Worm (Caenorhabditis elegans) whole organism, mixed stage, embryonic: ENCODE results near the gene F35C11.4.

Experiments used
- M03D4.4 ChIP-seq: sonication (generic microtip); optimal IDR thresholded peaks from 2 replicates; lab custom pipeline; 2017; ENCODE audit warnings: mild to moderate bottlenecking, missing genetic modification characterization, missing compliant biosample characterization
- bed-3 ChIP-seq: fragments of 200-800 bp; sonication (Bioruptor generic); optimal IDR thresholded peaks from 3 replicates; lab custom pipeline; 2018; ENCODE audit warnings: mild to moderate bottlenecking, missing genetic modification characterization, moderate library complexity, missing compliant biosample characterization
- blmp-1 ChIP-seq: fragments of 150-350 bp; optimal IDR thresholded peaks from 2 replicates; lab custom pipeline; 2014; ENCODE audit warnings: missing biosample characterization, missing genetic modification characterization
- ceh-43 ChIP-seq: fragments of 200-800 bp; sonication (Bioruptor generic); optimal IDR thresholded peaks from 2 replicates; lab custom pipeline; 2018; ENCODE audit warnings: mild to moderate bottlenecking, missing genetic modification characterization, moderate library complexity, missing compliant biosample characterization
- ceh-83 ChIP-seq: fragments of 200-800 bp; sonication (Bioruptor generic); optimal IDR thresholded peaks from 2 replicates; lab custom pipeline; 2018; ENCODE audit warnings: mild to moderate bottlenecking, missing genetic modification characterization, missing compliant biosample characterization
- ces-1 ChIP-seq: fragments of 150-350 bp; optimal IDR thresholded peaks from 2 replicates; lab custom pipeline; 2014; ENCODE audit warnings: missing biosample characterization, missing genetic modification reagents, missing genetic modification characterization
- cnd-1 ChIP-seq: fragments of 200-800 bp; sonication (Bioruptor generic); optimal IDR thresholded peaks from 2 replicates; lab custom pipeline; 2018; ENCODE audit warnings: mild to moderate bottlenecking, missing genetic modification characterization, missing compliant biosample characterization
- drap-1 ChIP-seq: fragments of 200-800 bp; sonication (Bioruptor generic); optimal IDR thresholded peaks from 3 replicates; lab custom pipeline; 2018; ENCODE audit warnings: mild to moderate bottlenecking, missing genetic modification characterization, missing compliant biosample characterization
- elt-1 ChIP-seq: sonication (generic microtip); optimal IDR thresholded peaks from 2 replicates; lab custom pipeline; 2017; ENCODE audit warnings: missing genetic modification characterization, mild to moderate bottlenecking, missing compliant biosample characterization, antibody characterized with exemption, moderate library complexity, borderline replicate concordance; ENCODE audit not compliant: insufficient read depth
- elt-3 ChIP-seq: fragments of 150-350 bp; optimal IDR thresholded peaks from 2 replicates; lab custom pipeline; 2014; ENCODE audit warnings: missing biosample characterization, missing genetic modification characterization
- flh-1 ChIP-seq: fragments of 200-800 bp; sonication (Bioruptor generic); optimal IDR thresholded peaks from 2 replicates; lab custom pipeline; 2018; ENCODE audit warnings: mild to moderate bottlenecking, missing genetic modification characterization, moderate library complexity, missing compliant biosample characterization
- ham-2 ChIP-seq: fragments of 200-800 bp; sonication (Bioruptor generic); optimal IDR thresholded peaks from 2 replicates; lab custom pipeline; 2018; ENCODE audit warnings: mild to moderate bottlenecking, missing genetic modification characterization, missing compliant biosample characterization
- hlh-1 ChIP-seq: fragments of 150-350 bp; optimal IDR thresholded peaks from 2 replicates; lab custom pipeline; 2014; ENCODE audit warnings: missing biosample characterization, missing genetic modification reagents, missing genetic modification characterization
- lin-13 ChIP-seq: fragments of 150-350 bp; optimal IDR thresholded peaks from 2 replicates; lab custom pipeline; 2014; ENCODE audit warnings: missing biosample characterization, missing genetic modification characterization
- lsy-2 ChIP-seq: fragments of 150-350 bp; optimal IDR thresholded peaks from 2 replicates; lab custom pipeline; 2014; ENCODE audit warnings: missing biosample characterization, missing genetic modification characterization
- mep-1 ChIP-seq: fragments of 150-350 bp; optimal IDR thresholded peaks from 2 replicates; lab custom pipeline; 2017; ENCODE audit warnings: missing biosample characterization, missing genetic modification reagents, missing genetic modification characterization, inconsistent platforms
- mls-2 ChIP-seq: sonication (generic microtip); optimal IDR thresholded peaks from 2 replicates; lab custom pipeline; 2016; ENCODE audit warnings: mild to moderate bottlenecking, missing genetic modification characterization, moderate library complexity, missing compliant biosample characterization
- nhr-12 ChIP-seq: fragments of 150-350 bp; optimal IDR thresholded peaks from 2 replicates; lab custom pipeline; 2014; ENCODE audit warnings: missing biosample characterization, missing genetic modification characterization
- nhr-2 ChIP-seq: fragments of 150-350 bp; optimal IDR thresholded peaks from 2 replicates; lab custom pipeline; 2014; ENCODE audit warnings: missing biosample characterization, missing genetic modification characterization
- nhr-237 ChIP-seq: fragments of 150-350 bp; optimal IDR thresholded peaks from 2 replicates; lab custom pipeline; 2014; ENCODE audit warnings: missing biosample characterization, missing genetic modification characterization
- nhr-76 ChIP-seq: sonication (generic microtip); optimal IDR thresholded peaks from 2 replicates; lab custom pipeline; 2017; ENCODE audit warnings: missing biosample characterization, missing genetic modification characterization
- pha-4 ChIP-seq: fragments of 150-350 bp; optimal IDR thresholded peaks from 2 replicates; lab custom pipeline; 2018; ENCODE audit warnings: missing biosample characterization, missing genetic modification reagents, missing genetic modification characterization
- sem-2 ChIP-seq: fragments of 200-800 bp; sonication (Bioruptor generic); optimal IDR thresholded peaks from 2 replicates; lab custom pipeline; 2018; ENCODE audit warnings: mild to moderate bottlenecking, missing genetic modification characterization, missing compliant biosample characterization
- snpc-4 ChIP-seq: fragments of 150-350 bp; optimal IDR thresholded peaks from 2 replicates; lab custom pipeline; 2014; ENCODE audit warnings: missing biosample characterization, missing genetic modification characterization
- sptf-1 ChIP-seq: sonication (generic microtip); optimal IDR thresholded peaks from 2 replicates; lab custom pipeline; 2017; ENCODE audit warnings: mild to moderate bottlenecking, missing genetic modification characterization, moderate library complexity, missing compliant biosample characterization
- tbx-8 ChIP-seq: fragments of 200-800 bp; sonication (Bioruptor generic); optimal IDR thresholded peaks from 2 replicates; lab custom pipeline; 2018; ENCODE audit warnings: mild to moderate bottlenecking, missing genetic modification characterization, moderate library complexity, missing compliant biosample characterization
- unc-120 ChIP-seq: sonication (generic microtip); optimal IDR thresholded peaks from 2 replicates; lab custom pipeline; 2017; ENCODE audit warnings: missing genetic modification characterization, missing compliant biosample characterization; ENCODE audit not compliant: poor library complexity, severe bottlenecking
- unc-39 ChIP-seq: fragments of 150-350 bp; optimal IDR thresholded peaks from 2 replicates; lab custom pipeline; 2014; ENCODE audit warnings: missing biosample characterization, missing genetic modification characterization
- unc-62 ChIP-seq: fragments of 150-350 bp; optimal IDR thresholded peaks from 2 replicates; lab custom pipeline; 2014; ENCODE audit warnings: missing biosample characterization, missing genetic modification reagents, missing genetic modification characterization
- zip-8 ChIP-seq: fragments of 150-350 bp; optimal IDR thresholded peaks from 2 replicates; lab custom pipeline; 2014; ENCODE audit warnings: missing biosample characterization, missing genetic modification characterization
- ztf-11 ChIP-seq: fragments of 150-350 bp; optimal IDR thresholded peaks from 2 replicates; lab custom pipeline; 2014; ENCODE audit warnings: missing biosample characterization, missing genetic modification characterization

F35C11.4 gene

ce11 chrII:8248745-8249144 is at the start of gene F35C11.4, which contains the start of gene F35C11.2:
F35C11.4 (plus strand) TSS chrII:8249004.
F35C11.2 (minus strand) TSS chrII:8248834.
- TF ChIP-seq M03D4.4 (tag; lab: Kevin White, UChicago) (no peak), blmp-1 (tag; lab: Kevin White, UChicago) (no peak), ztf-11 (no peak), pha-4 (tag; lab: Kevin White, UChicago) (no peak)

ce11 chrII:8199803-8200202 is 49.0 kb upstream of the F35C11.4 start:
- TF ChIP-seq blmp-1 (tag; lab: Kevin White, UChicago) (peak; percentile 74), unc-62 (GFP tag; lab: Kevin White, UChicago) (peak; percentile 43), pha-4 (tag; lab: Kevin White, UChicago) (no peak)

- TF ChIP-seq elt-1 (peak; percentile 8), blmp-1 (tag; lab: Kevin White, UChicago) (no peak)
Observed at ce11 chrII:8204039-8204438, 44.8 kb upstream of the F35C11.4 start, which contains the start of gene col-76. col-76 (plus strand) TSS chrII:8204339.

- TF ChIP-seq blmp-1 (tag; lab: Kevin White, UChicago) (no peak), zip-8 (no peak), elt-3 (tag; lab: Kevin White, UChicago) (no peak), sptf-1 (no peak), tbx-8 (GFP tag; lab: Kevin White, UChicago) (no peak), ztf-11 (no peak), mep-1 (tag; lab: Kevin White, UChicago) (no peak), nhr-237 (tag; lab: Kevin White, UChicago) (no peak), elt-1 (no peak)
Observed at ce11 chrII:8205612-8206011, 43.2 kb upstream of the F35C11.4 start.

- TF ChIP-seq tbx-8 (GFP tag; lab: Kevin White, UChicago) (no peak), elt-3 (tag; lab: Kevin White, UChicago) (no peak), ceh-43 (GFP tag; lab: Kevin White, UChicago) (no peak), mep-1 (tag; lab: Kevin White, UChicago) (no peak), lsy-2 (tag; lab: Kevin White, UChicago) (no peak), snpc-4 (tag; lab: Kevin White, UChicago) (no peak), nhr-76 (tag; lab: Kevin White, UChicago) (no peak), zip-8 (no peak), cnd-1 (tag; lab: Kevin White, UChicago) (no peak), elt-1 (no peak), flh-1 (GFP tag; lab: Kevin White, UChicago) (no peak), sem-2 (GFP tag; lab: Kevin White, UChicago) (no peak), nhr-2 (tag; lab: Kevin White, UChicago) (no peak), bed-3 (GFP tag; lab: Kevin White, UChicago) (no peak), unc-39 (tag; lab: Kevin White, UChicago) (no peak), hlh-1 (tag; lab: Kevin White, UChicago) (no peak), lin-13 (no peak), unc-62 (GFP tag; lab: Kevin White, UChicago) (no peak), pha-4 (tag; lab: Kevin White, UChicago) (no peak)
Observed at ce11 chrII:8209476-8209875, 39.3 kb upstream of the F35C11.4 start, which contains the start of gene M110.8. M110.8 (minus strand) TSS chrII:8209576.

ce11 chrII:8212680-8213079 is 36.1 kb upstream of the F35C11.4 start, which contains the start of gene twk-3:
twk-3 (minus strand) TSS chrII:8212780.
- no peak for TF ChIP-seq blmp-1 (tag; lab: Kevin White, UChicago)
- no peak for TF ChIP-seq nhr-2 (tag; lab: Kevin White, UChicago)
- TF ChIP-seq elt-3 (tag; lab: Kevin White, UChicago), result no peak
- no peak for TF ChIP-seq hlh-1 (tag; lab: Kevin White, UChicago)
- no peak for TF ChIP-seq nhr-12
- TF ChIP-seq unc-120 (tag; lab: Kevin White, UChicago), result no peak
- TF ChIP-seq mls-2 (tag; lab: Kevin White, UChicago), result no peak
- TF ChIP-seq ceh-43 (GFP tag; lab: Kevin White, UChicago), result no peak
- TF ChIP-seq ham-2 (GFP tag; lab: Kevin White, UChicago), result no peak
- TF ChIP-seq unc-62 (GFP tag; lab: Kevin White, UChicago), result no peak
- TF ChIP-seq ceh-83 (GFP tag; lab: Kevin White, UChicago), result no peak
- no peak for TF ChIP-seq bed-3 (GFP tag; lab: Kevin White, UChicago)
- no peak for TF ChIP-seq lsy-2 (tag; lab: Kevin White, UChicago)
- no peak for TF ChIP-seq elt-1
- no peak for TF ChIP-seq lin-13
- TF ChIP-seq sptf-1, result no peak
- TF ChIP-seq snpc-4 (tag; lab: Kevin White, UChicago), result no peak
- TF ChIP-seq zip-8, result no peak
- no peak for TF ChIP-seq ces-1 (GFP tag; lab: Kevin White, UChicago)
- no peak for TF ChIP-seq drap-1 (GFP tag; lab: Kevin White, UChicago)
